Fruit fly (Drosophila melanogaster) whole organism, embryonic: ENCODE data around the gene p23.

Experiments
- Asciz ChIP-seq: fragments of 200-800 bp; sonication (Bioruptor generic); optimal IDR thresholded peaks from 2 replicates; lab custom pipeline; 2017; ENCODE audit warnings: missing biosample characterization, mild to moderate bottlenecking, missing genetic modification characterization, missing genetic modification reagents
- Atf3 ChIP-seq: fragments of 200-800 bp; sonication (Bioruptor generic); optimal IDR thresholded peaks from 3 replicates; lab custom pipeline; 2016; ENCODE audit warnings: missing biosample characterization, missing genetic modification characterization
- Bdp1 ChIP-seq: fragments of 200-800 bp; sonication (Bioruptor generic); optimal IDR thresholded peaks from 3 replicates; lab custom pipeline; 2016; ENCODE audit warnings: missing biosample characterization, missing genetic modification characterization
- CG10366 ChIP-seq: fragments of 200-800 bp; sonication (Bioruptor generic); IDR thresholded peaks from 2 replicates; pipeline ENCODE4 v1.3.6; 2022; ENCODE audit warnings: missing biosample characterization, missing genetic modification characterization
- CG10431 ChIP-seq: fragments of 200-800 bp; sonication (Bioruptor generic); optimal IDR thresholded peaks from 3 replicates; lab custom pipeline; 2018; ENCODE audit warnings: missing biosample characterization, mild to moderate bottlenecking, missing genetic modification characterization
- CG10565 ChIP-seq: fragments of 200-800 bp; sonication (Bioruptor generic); optimal IDR thresholded peaks from 3 replicates; lab custom pipeline; 2016; ENCODE audit warnings: missing biosample characterization, mild to moderate bottlenecking, missing genetic modification characterization
- CG10959 ChIP-seq: fragments of 200-800 bp; sonication (Bioruptor generic); IDR thresholded peaks from 2 replicates; pipeline ENCODE4 v1.3.6; 2022; ENCODE audit warnings: missing biosample characterization, missing genetic modification characterization
- CG12155 ChIP-seq: fragments of 200-800 bp; sonication (Bioruptor generic); optimal IDR thresholded peaks from 3 replicates; lab custom pipeline; 2016; ENCODE audit warnings: missing biosample characterization, missing genetic modification characterization
- CG12391 ChIP-seq: fragments of 200-800 bp; sonication (Bioruptor generic); optimal IDR thresholded peaks from 3 replicates; lab custom pipeline; 2018; ENCODE audit warnings: missing biosample characterization, mild to moderate bottlenecking, missing genetic modification characterization, moderate library complexity
- CG12659 ChIP-seq: fragments of 200-800 bp; sonication (Bioruptor generic); optimal IDR thresholded peaks from 3 replicates; lab custom pipeline; 2017; ENCODE audit warnings: mild to moderate bottlenecking, missing biosample characterization, missing genetic modification reagents, missing genetic modification characterization
- CG13624 ChIP-seq: fragments of 200-800 bp; sonication (Bioruptor generic); optimal IDR thresholded peaks from 2 replicates; lab custom pipeline; 2016; ENCODE audit warnings: missing biosample characterization, missing genetic modification characterization
- CG17186 ChIP-seq: fragments of 200-800 bp; sonication (Bioruptor generic); optimal IDR thresholded peaks from 3 replicates; lab custom pipeline; 2017; ENCODE audit warnings: missing biosample characterization, missing genetic modification reagents, missing genetic modification characterization
- CG17385 ChIP-seq: fragments of 200-800 bp; sonication (Bioruptor generic); optimal IDR thresholded peaks from 3 replicates; lab custom pipeline; 2018; ENCODE audit warnings: missing biosample characterization, mild to moderate bottlenecking, missing genetic modification characterization
- CG17829 ChIP-seq: fragments of 200-800 bp; optimal IDR thresholded peaks from 2 replicates; lab custom pipeline; 2019; ENCODE audit warnings: missing biosample characterization, mild to moderate bottlenecking, missing genetic modification characterization, moderate library complexity
- CG17912 ChIP-seq: fragments of 200-800 bp; sonication (Bioruptor generic); optimal IDR thresholded peaks from 2 replicates; lab custom pipeline; 2018; ENCODE audit warnings: missing biosample characterization, mild to moderate bottlenecking, missing genetic modification characterization
- CG18619 ChIP-seq: fragments of 200-800 bp; sonication (Bioruptor generic); optimal IDR thresholded peaks from 3 replicates; lab custom pipeline; 2017; ENCODE audit warnings: missing biosample characterization, mild to moderate bottlenecking, missing genetic modification characterization
- CG31365 ChIP-seq: fragments of 200-800 bp; sonication (Bioruptor generic); optimal IDR thresholded peaks from 2 replicates; lab custom pipeline; 2018; ENCODE audit warnings: missing biosample characterization, mild to moderate bottlenecking, missing genetic modification characterization
- CG32767 ChIP-seq: fragments of 200-800 bp; sonication (Bioruptor generic); IDR thresholded peaks from 2 replicates; pipeline ENCODE4 v1.3.6; 2022; ENCODE audit warnings: missing biosample characterization, missing genetic modification characterization
- CG33557 ChIP-seq: fragments of 200-800 bp; sonication (Bioruptor generic); optimal IDR thresholded peaks from 2 replicates; lab custom pipeline; 2019; ENCODE audit warnings: missing biosample characterization, mild to moderate bottlenecking, missing genetic modification characterization, moderate library complexity
- CG3838 ChIP-seq: fragments of 200-800 bp; sonication (Bioruptor generic); optimal IDR thresholded peaks from 3 replicates; lab custom pipeline; 2016; ENCODE audit warnings: missing biosample characterization, missing genetic modification characterization
- CG5953 ChIP-seq: fragments of 200-800 bp; sonication (Bioruptor generic); IDR thresholded peaks from 2 replicates; pipeline ENCODE4 v1.3.6; 2022; ENCODE audit warnings: missing biosample characterization, missing genetic modification characterization
- CG7556 ChIP-seq: fragments of 200-800 bp; sonication (Bioruptor generic); optimal IDR thresholded peaks from 2 replicates; lab custom pipeline; 2017; ENCODE audit warnings: missing biosample characterization, mild to moderate bottlenecking, missing genetic modification characterization
- CG8281 ChIP-seq: fragments of 200-800 bp; sonication (Bioruptor generic); optimal IDR thresholded peaks from 2 replicates; lab custom pipeline; 2018; ENCODE audit warnings: missing biosample characterization, mild to moderate bottlenecking, missing genetic modification characterization, moderate library complexity
- CG9609 ChIP-seq: fragments of 200-800 bp; sonication (Bioruptor generic); optimal IDR thresholded peaks from 3 replicates; lab custom pipeline; 2016; ENCODE audit warnings: missing biosample characterization, missing genetic modification characterization
- Dek ChIP-seq: fragments of 200-800 bp; sonication (Bioruptor generic); optimal IDR thresholded peaks from 3 replicates; lab custom pipeline; 2019; ENCODE audit warnings: missing biosample characterization, mild to moderate bottlenecking, missing genetic modification characterization, moderate library complexity
- ERR ChIP-seq: fragments of 200-800 bp; sonication (Bioruptor generic); optimal IDR thresholded peaks from 2 replicates; lab custom pipeline; 2016; ENCODE audit warnings: missing biosample characterization, missing genetic modification characterization
- Ets97D ChIP-seq: fragments of 200-800 bp; sonication (Bioruptor generic); optimal IDR thresholded peaks from 3 replicates; lab custom pipeline; 2016; ENCODE audit warnings: missing biosample characterization, missing genetic modification characterization
- HmgZ ChIP-seq: fragments of 200-800 bp; sonication (Bioruptor generic); optimal IDR thresholded peaks from 2 replicates; lab custom pipeline; 2018; ENCODE audit warnings: missing biosample characterization, mild to moderate bottlenecking, missing genetic modification characterization
- NC2β ChIP-seq: fragments of 200-800 bp; sonication (Bioruptor generic); optimal IDR thresholded peaks from 2 replicates; lab custom pipeline; 2016; ENCODE audit warnings: missing biosample characterization, missing genetic modification characterization
- Nf-YB ChIP-seq: fragments of 200-800 bp; sonication (Bioruptor generic); optimal IDR thresholded peaks from 3 replicates; lab custom pipeline; 2019; ENCODE audit warnings: missing biosample characterization, mild to moderate bottlenecking, missing genetic modification characterization, moderate library complexity
- Rx ChIP-seq: fragments of 200-800 bp; sonication (Bioruptor generic); IDR thresholded peaks from 2 replicates; pipeline ENCODE4 v1.3.6; 2022; ENCODE audit warnings: missing biosample characterization, missing genetic modification characterization
- amos ChIP-seq: fragments of 200-800 bp; sonication (Bioruptor generic); IDR thresholded peaks from 2 replicates; pipeline ENCODE4 v1.3.6; 2022; ENCODE audit warnings: missing biosample characterization, missing genetic modification characterization; ENCODE audit not compliant: partially characterized antibody
- chif ChIP-seq, 2 experiments: fragments of 200-800 bp; sonication (Bioruptor generic); optimal IDR thresholded peaks; 3 replicates each; lab custom pipeline; 2016; ENCODE audit warnings: missing biosample characterization in 2 of 2, missing genetic modification characterization in 2 of 2
- ci ChIP-seq: fragments of 200-800 bp; sonication (Bioruptor generic); IDR thresholded peaks from 3 replicates; pipeline ENCODE4 v1.3.6; 2022; ENCODE audit warnings: missing biosample characterization, missing genetic modification characterization
- dmrt11E ChIP-seq: fragments of 200-800 bp; sonication (Bioruptor generic); optimal IDR thresholded peaks from 3 replicates; lab custom pipeline; 2018; ENCODE audit warnings: missing biosample characterization, mild to moderate bottlenecking, missing genetic modification characterization, moderate library complexity
- eve ChIP-seq, 2 experiments: fragments of >200 bp; optimal IDR thresholded peaks; 2 replicates each; lab custom pipeline; 2017; ENCODE audit warnings: missing biosample characterization in 2 of 2, missing genetic modification characterization in 2 of 2
- ewg ChIP-seq: fragments of 200-800 bp; sonication (Bioruptor generic); optimal IDR thresholded peaks from 3 replicates; lab custom pipeline; 2017; ENCODE audit warnings: mild to moderate bottlenecking, missing biosample characterization, missing genetic modification reagents, missing genetic modification characterization
- grau ChIP-seq: fragments of 200-800 bp; optimal IDR thresholded peaks from 3 replicates; lab custom pipeline; 2019; ENCODE audit warnings: missing biosample characterization, mild to moderate bottlenecking, missing genetic modification characterization, moderate library complexity
- ind ChIP-seq: fragments of 200-800 bp; sonication (Bioruptor generic); optimal IDR thresholded peaks from 3 replicates; lab custom pipeline; 2016; ENCODE audit warnings: missing biosample characterization, missing genetic modification characterization
- insv ChIP-seq, 2 experiments: fragments of 200-800 bp; sonication (Bioruptor generic); optimal IDR thresholded peaks; 3 replicates each; lab custom pipeline; 2016 to 2018; ENCODE audit warnings: missing biosample characterization in 2 of 2, missing genetic modification characterization in 2 of 2
- kni ChIP-seq: fragments of 200-800 bp; sonication (Bioruptor generic); optimal IDR thresholded peaks from 3 replicates; lab custom pipeline; 2017; ENCODE audit warnings: mild to moderate bottlenecking, missing biosample characterization, missing genetic modification reagents, missing genetic modification characterization
- maf-S ChIP-seq: fragments of 200-800 bp; sonication (Bioruptor generic); optimal IDR thresholded peaks from 2 replicates; lab custom pipeline; 2016; ENCODE audit warnings: missing biosample characterization, missing genetic modification characterization
- nau ChIP-seq: fragments of 200-800 bp; sonication (Bioruptor generic); optimal IDR thresholded peaks from 3 replicates; lab custom pipeline; 2017; ENCODE audit warnings: missing biosample characterization, mild to moderate bottlenecking, missing genetic modification characterization, missing genetic modification reagents
- otp ChIP-seq: fragments of 200-800 bp; sonication (Bioruptor generic); IDR thresholded peaks from 3 replicates; pipeline ENCODE4, ENCODE4 v1.3.6; 2022; ENCODE audit warnings: missing biosample characterization, missing genetic modification characterization
- peb ChIP-seq: fragments of 200-800 bp; sonication (Bioruptor generic); IDR thresholded peaks from 2 replicates; pipeline ENCODE4 v1.3.6; 2022; ENCODE audit warnings: missing biosample characterization, missing genetic modification characterization
- pho ChIP-seq: fragments of 200-800 bp; sonication (Bioruptor generic); optimal IDR thresholded peaks from 2 replicates; lab custom pipeline; 2016; ENCODE audit warnings: missing biosample characterization, missing genetic modification characterization
- phol ChIP-seq: fragments of 200-800 bp; sonication (Bioruptor generic); optimal IDR thresholded peaks from 3 replicates; lab custom pipeline; 2018; ENCODE audit warnings: missing biosample characterization, mild to moderate bottlenecking, missing genetic modification characterization, moderate library complexity
- slp2 ChIP-seq: fragments of 200-800 bp; sonication (Bioruptor generic); optimal IDR thresholded peaks from 2 replicates; lab custom pipeline; 2016; ENCODE audit warnings: missing biosample characterization, missing genetic modification characterization
- sob ChIP-seq: fragments of 200-800 bp; sonication (Bioruptor generic); IDR thresholded peaks from 2 replicates; pipeline ENCODE4 v1.3.6; 2022; ENCODE audit warnings: missing biosample characterization, missing genetic modification characterization
- tio ChIP-seq: fragments of 200-800 bp; sonication (Bioruptor generic); optimal IDR thresholded peaks from 2 replicates; lab custom pipeline; 2017; ENCODE audit warnings: missing biosample characterization, missing genetic modification characterization, inconsistent platforms
- usp ChIP-seq: fragments of >200 bp; optimal IDR thresholded peaks from 2 replicates; lab custom pipeline; 2017; ENCODE audit warnings: missing biosample characterization, missing genetic modification characterization

The p23 gene

DNA sequence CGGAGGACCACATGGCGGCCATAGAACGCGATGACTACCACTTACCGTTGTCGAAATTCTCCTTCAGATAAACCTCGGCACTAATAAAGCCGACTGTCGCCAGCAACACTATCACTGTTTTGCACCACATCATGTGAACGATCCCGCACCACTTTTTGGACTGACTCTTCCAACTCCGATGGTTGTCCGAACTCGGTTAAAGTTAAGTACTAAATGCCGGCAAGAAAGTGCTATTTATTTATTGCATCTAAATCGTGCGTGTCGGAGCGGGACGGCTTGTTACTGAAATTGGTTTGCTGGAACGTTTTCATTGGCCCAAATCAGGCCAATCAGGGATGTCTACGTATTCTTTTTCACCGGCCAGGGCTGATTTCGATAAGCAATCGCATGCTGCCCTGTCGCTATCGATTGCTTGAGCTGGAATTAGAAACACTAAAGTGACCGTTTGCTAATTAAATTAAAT lies 47.1 kb upstream of the p23 start, which contains the start of gene Calr (continued):
- TF ChIP-seq amos (no peak), CG33557 (GFP tag; lab: Kevin White, UChicago) (peak; percentile 22), CG7556 (GFP tag; lab: Kevin White, UChicago) (no peak), CG17912 (GFP tag; lab: Kevin White, UChicago) (peak; percentile 60), CG31365 (peak; percentile 43), phol (tag; lab: Kevin White, UChicago) (peak; percentile 54), CG8281 (tag; lab: Kevin White, UChicago) (no peak), Dek (tag; lab: Kevin White, UChicago) (no peak), chif (GFP tag; optimal IDR thresholded peaks at IDR 0.05; lab: Kevin White, UChicago) (peak in 1 of 2 experiments; percentile 3), CG9609 (GFP tag; lab: Kevin White, UChicago) (peak; percentile 18), dmrt11E (tag; lab: Kevin White, UChicago) (peak; percentile 27), Asciz (no peak), usp (GFP tag; lab: Kevin White, UChicago) (no peak), CG5953 (GFP tag; lab: Robert Waterston, UW) (no peak), peb (no peak), CG17186 (GFP tag; lab: Kevin White, UChicago) (no peak), NC2β (peak; percentile 52), CG3838 (GFP tag; lab: Kevin White, UChicago) (no peak), CG12391 (peak; percentile 45), slp2 (GFP tag; lab: Kevin White, UChicago) (no peak), maf-S (no peak), ind (peak; percentile 7), Bdp1 (GFP tag; lab: Kevin White, UChicago) (peak; percentile 34), kni (GFP tag; lab: Kevin White, UChicago) (peak; percentile 61), CG18619 (GFP tag; lab: Kevin White, UChicago) (peak; percentile 32), Ets97D (GFP tag; lab: Kevin White, UChicago) (peak; percentile 92), grau (tag; lab: Kevin White, UChicago) (peak; percentile 46), CG10366 (no peak), ERR (GFP tag; lab: Kevin White, UChicago) (peak; percentile 31), CG10959 (GFP tag; lab: Robert Waterston, UW) (no peak), Rx (no peak), HmgZ (peak; percentile 51), CG13624 (GFP tag; lab: Kevin White, UChicago) (peak; percentile 22), ewg (no peak), otp (GFP tag; lab: Robert Waterston, UW) (no peak), CG12155 (GFP tag; lab: Kevin White, UChicago) (no peak), eve (GFP tag; optimal IDR thresholded peaks at IDR 0.05; lab: Kevin White, UChicago) (no peak), Nf-YB (GFP tag; lab: Kevin White, UChicago) (peak; percentile 100), pho (GFP tag; lab: Kevin White, UChicago) (no peak), Atf3 (GFP tag; lab: Kevin White, UChicago) (no peak), CG32767 (no peak), sob (no peak), CG17385 (GFP tag; lab: Kevin White, UChicago) (no peak), nau (peak; percentile 33), CG12659 (GFP tag; lab: Kevin White, UChicago) (peak; percentile 78), insv (GFP tag; optimal IDR thresholded peaks at IDR 0.05; lab: Kevin White, UChicago) (peak in 1 of 2 experiments; percentile 65), ci (GFP tag; lab: Robert Waterston, UW) (no peak), CG10431 (no peak), CG17829 (tag; lab: Kevin White, UChicago) (peak; percentile 78), CG10565 (GFP tag; lab: Kevin White, UChicago) (no peak), tio (no peak)
